Worm (Caenorhabditis elegans): ENCODE results near the gene tsp-13.

ce11 chrV:19174626-19175025 lies 20.7 kb downstream of the tsp-13 start, which contains the start of gene hot-2:
- TF ChIP-seq cebp-1 (GFP tag; IDR thresholded peaks at IDR 0.05) = no peak
- TF ChIP-seq cebp-1 (tag; optimal IDR thresholded peaks at IDR 0.05) = no peak
- no peak for TF ChIP-seq F37B4.10 (GFP tag; IDR thresholded peaks at IDR 0.05)
- TF ChIP-seq ama-1 (optimal IDR thresholded peaks at IDR 0.05) = no peak
- no peak for TF ChIP-seq ama-1 (GFP tag; optimal IDR thresholded peaks at IDR 0.05)
- no peak for TF ChIP-seq pbrm-1 (GFP tag; IDR thresholded peaks at IDR 0.05)
- no peak for TF ChIP-seq Y79H2A.3 (GFP tag; conservative IDR thresholded peaks at IDR 0.05)
- no peak for TF ChIP-seq snpc-1.1 (tag; optimal IDR thresholded peaks at IDR 0.05; ENCODE audit: insufficient read depth)
- no peak for TF ChIP-seq unc-62 (GFP tag; optimal IDR thresholded peaks at IDR 0.05)
- no peak for TF ChIP-seq ekl-4 (GFP tag; IDR thresholded peaks at IDR 0.05)
- TF ChIP-seq nfya-2 (GFP tag; IDR thresholded peaks at IDR 0.05) = no peak

Measured in whole organism, young adult.